Worm (Caenorhabditis elegans): Measurements from ENCODE around the gene dpff-1.

DNA sequence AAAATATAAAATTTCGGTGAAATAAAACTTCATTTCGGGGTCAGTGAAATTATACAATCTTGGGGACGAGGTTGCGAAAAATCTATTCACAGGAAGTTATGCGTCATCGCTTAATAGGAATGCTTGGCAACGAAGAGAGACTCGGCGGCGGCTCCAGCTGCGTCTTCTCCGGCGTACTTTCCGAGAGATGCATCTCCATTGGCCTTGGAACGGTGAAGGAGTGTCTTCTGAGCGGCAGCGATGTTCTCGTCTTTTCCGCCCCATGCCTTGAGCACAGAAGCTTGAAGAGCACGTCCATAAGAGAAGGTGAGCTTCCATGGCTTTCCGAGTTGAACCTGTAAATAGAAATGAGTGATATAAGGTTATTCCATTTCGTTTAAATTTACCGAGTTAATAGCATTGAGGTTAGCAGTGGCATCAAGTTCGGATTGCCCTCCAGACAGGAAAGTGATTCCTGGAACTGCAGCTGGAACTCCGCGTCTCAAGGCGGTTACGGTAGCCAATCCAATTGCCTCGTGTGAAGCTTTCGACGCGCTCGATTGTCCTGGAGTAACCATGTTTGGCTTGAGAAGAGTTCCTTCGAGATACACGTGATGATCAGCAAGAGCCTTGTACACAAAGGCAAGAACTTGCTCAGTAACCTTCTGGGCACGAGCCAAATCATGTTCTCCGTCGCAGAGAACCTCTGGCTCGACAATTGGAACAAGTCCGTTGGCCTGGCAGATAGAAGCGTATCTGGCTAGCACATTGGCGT, 31.3 kb downstream of the dpff-1 start:
- no peak for TF ChIP-seq ztf-11 (tag; optimal IDR thresholded peaks at IDR 0.05)
- no peak for TF ChIP-seq pha-4 (tag; optimal IDR thresholded peaks at IDR 0.05)
- TF ChIP-seq nhr-28 (tag; optimal IDR thresholded peaks at IDR 0.05): no peak
- no peak for TF ChIP-seq unc-39 (tag; optimal IDR thresholded peaks at IDR 0.05)
- TF ChIP-seq lsy-2 (tag; optimal IDR thresholded peaks at IDR 0.05): no peak
- no peak for TF ChIP-seq nhr-237 (tag; optimal IDR thresholded peaks at IDR 0.05)
- no peak for TF ChIP-seq unc-62 (GFP tag; optimal IDR thresholded peaks at IDR 0.05)

Data from whole organism, mixed stage, embryonic.